Fruit fly (Drosophila melanogaster): ENCODE results near the gene Sirup.

Gene Sirup

dm6 chr2L:7991391-7991876, 7.2 kb upstream of the Sirup start:
- TF ChIP-seq CG8478 (optimal IDR thresholded peaks at IDR 0.05) (no peak), CTCF (optimal IDR thresholded peaks at IDR 0.05) (no peak)

- no peak for TF ChIP-seq CG8478 (optimal IDR thresholded peaks at IDR 0.05)
Measured at dm6 chr2L:7991951-7992350, 6.7 kb upstream of the Sirup start.

dm6 chr2L:7992654-7993053, 6.0 kb upstream of the Sirup start:
- TF ChIP-seq CG8478 (optimal IDR thresholded peaks at IDR 0.05) (no peak), CTCF (optimal IDR thresholded peaks at IDR 0.05) (no peak)

DNA sequence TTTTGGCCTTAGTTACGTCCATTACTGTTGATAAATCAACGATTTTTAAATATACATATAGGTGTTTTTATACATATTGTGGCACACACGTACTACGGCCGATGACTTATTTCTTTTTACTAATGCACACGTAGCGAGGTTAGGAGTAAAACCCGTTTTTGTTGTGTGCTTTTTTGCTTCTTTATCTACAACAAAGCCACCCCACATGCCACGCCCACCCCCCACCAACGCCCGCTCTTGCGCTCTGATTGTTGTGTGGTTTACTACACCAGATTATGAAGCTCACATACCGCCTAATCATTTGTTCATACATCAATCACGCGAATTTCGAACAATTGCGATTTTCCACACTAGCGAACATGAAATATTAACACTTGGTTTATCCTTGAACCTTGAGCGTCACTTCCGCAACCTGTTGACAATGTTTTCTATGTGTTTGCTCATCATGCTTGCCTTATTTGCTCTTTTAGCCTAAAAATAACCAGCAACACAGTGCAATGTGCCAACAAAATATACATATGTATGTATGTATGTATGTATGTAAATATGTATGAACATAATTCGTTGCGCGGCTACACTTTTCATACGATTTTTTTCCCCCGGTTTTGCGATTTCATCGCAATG, 5.5 kb upstream of the Sirup start:
- no peak for TF ChIP-seq CG8478 (optimal IDR thresholded peaks at IDR 0.05)
- no peak for TF ChIP-seq CTCF (optimal IDR thresholded peaks at IDR 0.05)

DNA sequence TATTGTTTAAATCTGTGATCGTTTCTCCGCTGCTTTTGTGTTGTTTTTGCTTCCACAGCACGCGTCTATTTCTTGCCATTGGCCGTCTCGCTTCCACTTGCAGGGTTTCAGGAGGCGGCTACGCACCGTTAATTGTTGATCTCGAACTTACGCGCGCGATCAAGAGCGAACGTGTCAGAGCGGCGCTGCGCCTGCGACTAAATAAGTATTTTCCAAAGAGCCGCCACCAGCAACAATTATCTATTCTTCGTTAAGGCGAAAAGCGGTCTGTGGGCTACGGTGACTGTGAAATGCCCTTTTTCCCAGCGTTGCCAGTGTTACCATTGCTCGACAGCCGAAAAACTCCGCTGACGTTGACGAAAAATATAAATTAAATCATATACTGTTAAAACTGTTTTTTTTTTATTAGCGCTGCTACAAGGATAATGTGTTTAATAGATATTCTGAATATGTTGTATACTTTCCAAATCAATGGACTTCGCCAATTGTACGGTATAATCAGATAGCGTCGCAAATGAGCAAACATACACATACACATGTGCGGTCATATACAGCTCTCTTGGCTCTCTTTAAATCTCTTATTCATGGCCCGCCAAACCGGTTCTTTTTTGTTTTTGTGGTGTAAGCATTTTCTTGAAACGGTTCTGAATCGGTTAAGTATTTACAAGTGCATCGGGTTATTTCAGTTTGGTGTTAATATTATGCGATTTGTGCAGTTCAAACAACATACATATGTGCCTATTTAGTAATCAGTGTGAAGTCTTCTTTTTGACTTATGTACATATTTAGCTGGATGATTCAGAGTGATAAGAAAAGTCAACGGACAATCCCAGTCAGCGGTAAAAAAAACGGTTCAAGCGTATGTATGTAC, 4.5 kb upstream of the Sirup start, which contains the start of gene pes:
Gene pes, minus strand, starts transcription at position 201 of the 871 bp plus-strand sequence.
- TF ChIP-seq CG8478 (optimal IDR thresholded peaks at IDR 0.05) (no peak), CTCF (optimal IDR thresholded peaks at IDR 0.05) (no peak)

- no peak for TF ChIP-seq CG8478 (optimal IDR thresholded peaks at IDR 0.05)
- no peak for TF ChIP-seq CTCF (optimal IDR thresholded peaks at IDR 0.05)
Measured at dm6 chr2L:7997290-7998079, 1.2 kb upstream of the Sirup start.

dm6 chr2L:7998080-7998457, 600 bp upstream of the Sirup start, which contains the start of gene CG7227:
CG7227 (minus strand) TSS chr2L:7998151.
- TF ChIP-seq CG8478 (optimal IDR thresholded peaks at IDR 0.05), result no peak
- no peak for TF ChIP-seq CTCF (optimal IDR thresholded peaks at IDR 0.05)

DNA sequence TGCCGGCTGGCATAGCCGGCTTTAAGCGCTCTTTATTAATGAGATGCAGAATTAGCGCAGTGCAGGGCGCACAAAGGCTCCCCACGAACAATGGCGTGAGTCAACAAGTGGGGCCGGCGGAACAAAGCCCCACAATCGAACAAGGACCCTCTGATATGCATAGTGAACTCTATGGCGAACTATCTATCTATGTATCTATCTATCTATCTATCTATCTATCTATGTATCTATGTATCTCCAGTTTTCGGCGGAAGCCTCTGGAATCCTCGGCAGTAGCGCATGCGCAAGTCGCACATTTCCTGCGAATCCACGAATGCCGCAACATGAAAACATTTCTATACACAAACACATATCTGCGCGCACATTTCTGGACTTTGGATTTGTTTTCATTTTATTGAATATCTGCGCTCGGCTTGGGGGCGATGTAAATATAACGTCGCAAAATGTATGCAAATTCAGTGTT, 1.9 kb downstream of the Sirup start:
- TF ChIP-seq CG8478 (optimal IDR thresholded peaks at IDR 0.05), result no peak
- no peak for TF ChIP-seq CTCF (optimal IDR thresholded peaks at IDR 0.05)

DNA sequence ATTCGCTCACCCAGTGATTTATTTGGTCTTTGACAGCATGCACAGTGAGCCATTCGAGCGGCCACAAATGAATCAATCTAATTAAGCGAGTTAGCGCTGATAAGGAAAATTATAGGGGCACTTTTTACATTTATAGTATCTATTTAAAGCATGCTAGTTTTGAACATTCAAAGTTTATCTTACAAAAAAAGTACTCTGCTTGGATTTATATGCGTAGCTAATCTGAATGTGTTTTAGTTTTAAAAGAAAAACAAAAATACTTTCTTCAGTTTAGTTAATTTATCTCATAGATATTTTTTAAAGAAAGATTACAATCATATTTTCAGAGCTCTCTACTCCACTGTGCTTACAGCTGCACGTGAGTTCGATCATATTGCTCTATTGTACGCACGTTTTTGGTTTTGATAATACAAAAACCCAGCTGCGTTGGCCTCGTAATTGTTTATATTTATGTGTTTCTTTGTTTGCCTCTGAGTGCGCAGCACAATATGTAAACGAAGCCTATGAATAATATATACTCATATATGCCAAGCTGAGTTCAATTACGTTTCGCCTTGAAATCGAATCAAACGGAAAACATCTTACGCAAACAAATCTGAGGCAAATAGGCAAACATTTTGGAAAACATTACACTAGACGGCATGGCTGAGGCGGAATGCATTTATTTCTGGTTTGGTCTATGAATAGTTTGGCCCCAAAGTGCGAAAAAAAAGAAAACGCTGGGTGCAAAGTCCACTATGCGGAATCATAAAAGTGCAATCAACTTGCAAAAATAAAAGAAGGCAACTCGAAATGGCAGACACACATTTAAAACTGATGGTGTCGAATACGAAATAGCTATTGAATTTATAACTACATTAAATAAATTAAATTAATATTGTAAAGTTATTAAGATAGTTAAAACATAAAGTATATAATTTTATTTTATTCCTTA, 3.3 kb downstream of the Sirup start:
- TF ChIP-seq CTCF (optimal IDR thresholded peaks at IDR 0.05), result no peak
- TF ChIP-seq CG8478 (optimal IDR thresholded peaks at IDR 0.05), result no peak

DNA sequence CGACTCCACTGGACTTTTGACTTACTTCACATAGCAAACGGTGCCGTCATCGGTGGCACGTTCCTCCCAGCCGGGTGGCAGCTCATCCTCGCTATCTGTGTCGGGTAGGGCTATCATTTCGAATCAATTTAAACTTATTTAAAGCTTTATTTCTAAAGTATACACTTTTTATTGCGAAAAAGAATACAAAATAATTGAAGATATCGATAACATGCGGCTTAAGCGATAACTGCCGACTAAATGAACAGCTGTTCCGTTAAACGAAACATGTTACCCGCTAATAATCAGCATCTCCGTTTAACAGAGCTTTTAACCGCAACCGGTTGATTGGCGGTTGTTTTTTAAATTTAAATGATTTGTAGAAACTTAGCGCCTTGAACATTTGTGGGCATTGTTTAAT, 5.4 kb downstream of the Sirup start, which contains the start of gene Wwox:
Gene Wwox, minus strand, starts transcription at position 215 of the 400 bp plus-strand sequence.
- TF ChIP-seq CG8478 (optimal IDR thresholded peaks at IDR 0.05) (no peak), CTCF (optimal IDR thresholded peaks at IDR 0.05) (no peak)

DNA sequence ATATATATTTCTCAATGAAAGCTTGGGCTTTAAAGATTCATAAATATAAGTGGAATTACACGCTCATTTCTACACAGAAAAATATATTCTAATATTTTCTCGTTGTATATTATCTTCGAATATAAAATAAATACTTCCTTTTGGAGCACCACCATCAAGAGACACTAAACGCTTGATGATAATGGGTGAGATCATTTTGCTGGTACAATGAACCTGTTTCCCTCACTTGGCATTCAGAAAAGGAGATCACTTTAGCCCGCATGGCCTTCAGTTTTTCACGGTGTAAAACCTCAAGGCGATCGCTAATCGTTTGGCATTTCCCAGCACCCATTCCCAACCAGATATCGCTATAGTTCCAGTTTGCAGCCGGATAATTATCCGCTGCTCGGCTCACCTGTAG, 7.4 kb downstream of the Sirup start:
- TF ChIP-seq CG8478 (optimal IDR thresholded peaks at IDR 0.05) (no peak), CTCF (optimal IDR thresholded peaks at IDR 0.05) (no peak)

- no peak for TF ChIP-seq CTCF (optimal IDR thresholded peaks at IDR 0.05)
- TF ChIP-seq CG8478 (optimal IDR thresholded peaks at IDR 0.05), result no peak
Measured at dm6 chr2L:8007160-8007876, 8.6 kb downstream of the Sirup start, which contains the start of gene Spn28Dc. Spn28Dc (minus strand) TSS chr2L:8007210.
